Worm (Caenorhabditis elegans) whole organism, L3 larva: ENCODE results near the gene skr-4.
"Not testable (repeated sequence)": the region's sequence is repeated elsewhere in the genome, so short reads cannot be mapped to it uniquely, and the experiment has no call there.

Source experiments
- aly-2 ChIP-seq: fragments of 150-350 bp; optimal IDR thresholded peaks from 2 replicates; lab custom pipeline; 2014; ENCODE audit warnings: missing biosample characterization, missing genetic modification characterization
- nhr-11 ChIP-seq: fragments of 150-350 bp; optimal IDR thresholded peaks from 2 replicates; lab custom pipeline; 2014; ENCODE audit warnings: missing biosample characterization, missing genetic modification characterization
- skn-1 ChIP-seq: fragments of 150-350 bp; optimal IDR thresholded peaks from 2 replicates; lab custom pipeline; 2014; ENCODE audit warnings: missing biosample characterization, missing genetic modification characterization

ce11 chrV:19909435-19909834 is 14.6 kb upstream of the skr-4 start:
- TF ChIP-seq aly-2 (tag; lab: Kevin White, UChicago); skn-1; nhr-11 (tag; lab: Kevin White, UChicago): not testable (repeated sequence)
